Fruit fly (Drosophila melanogaster): ENCODE results near the gene stnA.

DNA sequence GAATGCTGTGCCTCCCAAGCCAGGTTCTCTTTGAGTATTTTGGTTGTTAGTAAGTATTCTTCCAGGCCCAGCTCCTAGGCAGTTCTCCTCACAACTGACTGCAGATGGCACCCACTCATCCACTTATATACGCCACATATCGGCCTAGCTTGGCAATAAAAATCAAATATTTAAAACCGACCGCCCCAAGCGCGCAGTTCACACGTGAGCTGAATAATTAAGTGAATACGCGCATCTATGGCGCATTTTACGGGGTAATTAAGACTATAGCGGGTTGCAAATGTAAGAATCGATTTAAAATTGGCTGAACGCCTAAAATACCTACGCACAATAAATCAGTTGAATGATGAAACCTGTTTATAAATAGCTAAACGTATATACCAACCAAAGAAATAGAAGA is 44.5 kb downstream of the stnA start, which contains the start of gene CG40486:
- TF ChIP-seq CG4730 (GFP tag; IDR thresholded peaks at IDR 0.05) (no peak), Elba2 (GFP tag; optimal IDR thresholded peaks at IDR 0.05) (no peak), CG5245 (GFP tag; optimal IDR thresholded peaks at IDR 0.05) (no peak), cwo (GFP tag; optimal IDR thresholded peaks at IDR 0.05) (no peak), CG6854 (GFP tag; optimal IDR thresholded peaks at IDR 0.05) (no peak), Antp (GFP tag; optimal IDR thresholded peaks at IDR 0.05) (no peak), twi (tag; optimal IDR thresholded peaks at IDR 0.05) (no peak)
